Worm (Caenorhabditis elegans) whole organism, L4/young adult: ENCODE results near the gene coa-7.

Source experiments
- dao-5 ChIP-seq: sonication (generic microtip); optimal IDR thresholded peaks from 2 replicates; lab custom pipeline; 2016; ENCODE audit warnings: missing genotype, missing genetic modification characterization, moderate library complexity, missing compliant biosample characterization
- him-1 ChIP-seq: sonication (generic microtip); optimal IDR thresholded peaks from 2 replicates; lab custom pipeline; 2016; ENCODE audit warnings: missing genotype, missing genetic modification reagents, missing genetic modification characterization, missing compliant biosample characterization

ce11 chrII:11637817-11638216 lies 13.1 kb downstream of the coa-7 start:
- TF ChIP-seq dao-5 (no peak), him-1 (tag; lab: Kevin White, UChicago) (no peak)
